Fruit fly (Drosophila melanogaster) whole organism: ENCODE measurements around the gene SAK.

Experiments used
- EcR ChIP-seq, 2 experiments: fragments of >200 bp; optimal IDR thresholded peaks; 2 replicates each; lab custom pipeline; 2017; ENCODE audit warnings: missing biosample characterization in 2 of 2, missing genetic modification characterization in 2 of 2, missing genetic modification reagents in 2 of 2
- psq ChIP-seq: fragments of >200 bp; optimal IDR thresholded peaks from 2 replicates; lab custom pipeline; 2017

DNA sequence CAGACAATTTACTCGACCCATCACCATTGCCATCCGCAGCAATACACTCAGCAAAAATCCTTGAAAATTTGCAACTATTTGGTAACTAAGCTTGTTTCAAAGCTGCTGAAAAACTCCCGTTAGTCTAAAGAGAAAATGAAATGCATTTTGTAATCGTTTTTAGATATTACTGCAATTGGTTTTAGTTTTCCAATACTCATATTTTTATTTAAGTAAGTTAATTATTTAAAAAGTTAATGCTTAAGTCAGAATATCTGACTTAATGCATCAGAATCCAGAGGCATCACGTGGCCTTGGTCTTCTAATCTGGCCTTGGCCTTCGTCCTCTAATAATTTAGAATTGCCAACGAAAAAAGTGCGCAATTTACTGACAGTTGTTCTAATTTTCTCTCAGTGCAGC is 52.8 kb downstream of the SAK start:
- TF ChIP-seq psq (lab: Kevin White, UChicago) = no peak
- no peak for TF ChIP-seq EcR (GFP tag; optimal IDR thresholded peaks at IDR 0.05; lab: Kevin White, UChicago)
